Worm (Caenorhabditis elegans): ENCODE data around the gene cyp-13A1.
"Not testable (repeated sequence)": the region's sequence is repeated elsewhere in the genome, so short reads cannot be mapped to it uniquely, and the experiment has no call there.

cyp-13A1 gene

ce11 chrII:9738820-9739219 is 43.0 kb downstream of the cyp-13A1 start:
- TF ChIP-seq unc-62 (GFP tag; optimal IDR thresholded peaks at IDR 0.05): no peak

ce11 chrII:9735785-9736184 is 46.0 kb downstream of the cyp-13A1 start:
- no peak for TF ChIP-seq unc-62 (GFP tag; optimal IDR thresholded peaks at IDR 0.05)

ce11 chrII:9731810-9732209 is 50.0 kb downstream of the cyp-13A1 start, which contains the start of gene mab-3:
TSS of gene mab-3 (plus strand) at chrII:9732137.
- TF ChIP-seq unc-62 (GFP tag; optimal IDR thresholded peaks at IDR 0.05): not testable (repeated sequence)

ce11 chrII:9729866-9730265 is 51.9 kb downstream of the cyp-13A1 start:
- TF ChIP-seq unc-62 (GFP tag; optimal IDR thresholded peaks at IDR 0.05): no peak

- no peak for TF ChIP-seq unc-62 (GFP tag; optimal IDR thresholded peaks at IDR 0.05)
Measured at ce11 chrII:9729196-9729595, 52.6 kb downstream of the cyp-13A1 start.

Measured in whole organism, dauer.